Fruit fly (Drosophila melanogaster) whole organism, embryonic: Measurements from ENCODE around the gene dls.

Experiments
- B-H2 ChIP-seq: fragments of 200-800 bp; sonication (Bioruptor generic); optimal IDR thresholded peaks from 2 replicates; lab custom pipeline; 2018; ENCODE audit warnings: missing biosample characterization, mild to moderate bottlenecking, missing genetic modification characterization
- Bgb ChIP-seq: fragments of 200-800 bp; sonication (Bioruptor generic); IDR thresholded peaks from 2 replicates; pipeline ENCODE4 v1.3.6; 2022; ENCODE audit warnings: missing biosample characterization, missing genetic modification characterization; ENCODE audit not compliant: partially characterized antibody
- CG10543 ChIP-seq: fragments of 200-800 bp; sonication (Bioruptor generic); optimal IDR thresholded peaks from 3 replicates; lab custom pipeline; 2017; ENCODE audit warnings: missing biosample characterization, mild to moderate bottlenecking, missing genetic modification characterization, moderate library complexity
- CG12659 ChIP-seq: fragments of 200-800 bp; sonication (Bioruptor generic); optimal IDR thresholded peaks from 3 replicates; lab custom pipeline; 2017; ENCODE audit warnings: mild to moderate bottlenecking, missing biosample characterization, missing genetic modification reagents, missing genetic modification characterization
- CG16813 ChIP-seq: fragments of 200-800 bp; sonication (Bioruptor generic); IDR thresholded peaks from 3 replicates; pipeline ENCODE4 v1.3.6; 2022; ENCODE audit warnings: missing biosample characterization, missing genetic modification characterization; ENCODE audit not compliant: partially characterized antibody
- CG2875 ChIP-seq: fragments of 200-800 bp; sonication (Bioruptor generic); optimal IDR thresholded peaks from 2 replicates; lab custom pipeline; 2017; ENCODE audit warnings: missing biosample characterization, mild to moderate bottlenecking, missing genetic modification characterization, missing genetic modification reagents
- CG31365 ChIP-seq: fragments of 200-800 bp; sonication (Bioruptor generic); optimal IDR thresholded peaks from 2 replicates; lab custom pipeline; 2018; ENCODE audit warnings: missing biosample characterization, mild to moderate bottlenecking, missing genetic modification characterization
- CG34224 ChIP-seq: fragments of 200-800 bp; sonication (Bioruptor generic); IDR thresholded peaks from 3 replicates; pipeline ENCODE4 v1.3.6; 2022; ENCODE audit warnings: missing biosample characterization, missing genetic modification characterization; ENCODE audit not compliant: partially characterized antibody
- CG34376 ChIP-seq: fragments of 200-800 bp; sonication (Bioruptor generic); optimal IDR thresholded peaks from 2 replicates; lab custom pipeline; 2018; ENCODE audit warnings: missing biosample characterization, mild to moderate bottlenecking, missing genetic modification characterization
- CG42726 ChIP-seq: fragments of 200-800 bp; sonication (Bioruptor generic); IDR thresholded peaks from 2 replicates; pipeline ENCODE4 v1.3.6; 2022; ENCODE audit warnings: missing biosample characterization, missing genetic modification characterization; ENCODE audit not compliant: partially characterized antibody
- CG4424 ChIP-seq: fragments of 200-800 bp; sonication (Bioruptor generic); optimal IDR thresholded peaks from 3 replicates; lab custom pipeline; 2016; ENCODE audit warnings: missing biosample characterization, missing genetic modification characterization
- CG6791 ChIP-seq: fragments of 200-800 bp; sonication (Bioruptor generic); IDR thresholded peaks from 3 replicates; pipeline ENCODE4 v1.3.6; 2022; ENCODE audit warnings: missing biosample characterization, missing genetic modification characterization; ENCODE audit not compliant: partially characterized antibody
- CG7745 ChIP-seq: fragments of 200-800 bp; sonication (Bioruptor generic); optimal IDR thresholded peaks from 2 replicates; lab custom pipeline; 2018; ENCODE audit warnings: missing biosample characterization, mild to moderate bottlenecking, missing genetic modification characterization, moderate library complexity
- CG7963 ChIP-seq: fragments of 200-800 bp; sonication (Bioruptor generic); IDR thresholded peaks from 3 replicates; pipeline ENCODE4 v1.3.6; 2022; ENCODE audit warnings: missing biosample characterization, missing genetic modification characterization; ENCODE audit not compliant: partially characterized antibody
- CG7987 ChIP-seq: fragments of 200-800 bp; sonication (Bioruptor generic); optimal IDR thresholded peaks from 2 replicates; lab custom pipeline; 2018; ENCODE audit warnings: missing biosample characterization, mild to moderate bottlenecking, missing genetic modification characterization, moderate library complexity
- Dbx ChIP-seq: fragments of 200-800 bp; sonication (Bioruptor generic); IDR thresholded peaks from 3 replicates; pipeline ENCODE4 v1.3.6; 2022; ENCODE audit warnings: missing biosample characterization, missing genetic modification characterization
- Dip2 ChIP-seq: fragments of 200-800 bp; sonication (Bioruptor generic); IDR thresholded peaks from 2 replicates; pipeline ENCODE4 v1.3.6; 2022; ENCODE audit warnings: missing biosample characterization, missing genetic modification characterization
- Fer1 ChIP-seq: fragments of 200-800 bp; sonication (Bioruptor generic); optimal IDR thresholded peaks from 2 replicates; lab custom pipeline; 2017; ENCODE audit warnings: missing biosample characterization, mild to moderate bottlenecking, missing genetic modification characterization
- Fer3 ChIP-seq: fragments of 200-800 bp; sonication (Bioruptor generic); optimal IDR thresholded peaks from 2 replicates; lab custom pipeline; 2018; ENCODE audit warnings: missing biosample characterization, mild to moderate bottlenecking, missing genetic modification characterization, moderate library complexity
- HLHmδ ChIP-seq: fragments of 200-800 bp; sonication (Bioruptor generic); optimal IDR thresholded peaks from 2 replicates; lab custom pipeline; 2018; ENCODE audit warnings: missing biosample characterization, mild to moderate bottlenecking, missing genetic modification characterization, moderate library complexity
- Lpt ChIP-seq: fragments of >200 bp; optimal IDR thresholded peaks from 2 replicates; lab custom pipeline; 2018; ENCODE audit warnings: missing biosample characterization, missing genetic modification characterization
- MTF-1 ChIP-seq: fragments of 200-800 bp; sonication (Bioruptor generic); optimal IDR thresholded peaks from 2 replicates; lab custom pipeline; 2018; ENCODE audit warnings: missing biosample characterization, mild to moderate bottlenecking, missing genetic modification characterization, borderline replicate concordance
- Mad ChIP-seq: fragments of 200-800 bp; sonication (Bioruptor generic); optimal IDR thresholded peaks from 2 replicates; lab custom pipeline; 2016; ENCODE audit warnings: missing biosample characterization, missing genetic modification characterization
- Med ChIP-seq: fragments of 200-800 bp; sonication (Bioruptor generic); peaks from one replicate; lab custom pipeline; 2016; ENCODE audit warnings: missing biosample characterization, missing genetic modification characterization, mild to moderate bottlenecking, inconsistent platforms, moderate library complexity
- NFAT ChIP-seq: fragments of 200-800 bp; sonication (Bioruptor generic); IDR thresholded peaks from 2 replicates; pipeline ENCODE4 v1.3.6; 2022; ENCODE audit warnings: missing biosample characterization, missing genetic modification characterization
- Poxn ChIP-seq: fragments of 200-800 bp; sonication (Bioruptor generic); IDR thresholded peaks from 2 replicates; pipeline ENCODE4 v1.3.6; 2022; ENCODE audit warnings: missing biosample characterization, missing genetic modification characterization
- Sox102F ChIP-seq: fragments of 200-800 bp; sonication (Bioruptor generic); optimal IDR thresholded peaks from 2 replicates; lab custom pipeline; 2018; ENCODE audit warnings: missing biosample characterization, mild to moderate bottlenecking, missing genetic modification characterization, moderate library complexity
- TFAM ChIP-seq: fragments of 200-800 bp; sonication (Bioruptor generic); optimal IDR thresholded peaks from 2 replicates; lab custom pipeline; 2017; ENCODE audit warnings: missing biosample characterization, missing genetic modification characterization, inconsistent platforms
- bbx ChIP-seq: fragments of 200-800 bp; sonication (Bioruptor generic); IDR thresholded peaks from 2 replicates; pipeline ENCODE4 v1.3.6; 2022; ENCODE audit warnings: missing biosample characterization, missing genetic modification characterization; ENCODE audit not compliant: partially characterized antibody
- dan ChIP-seq: fragments of 200-800 bp; sonication (Bioruptor generic); IDR thresholded peaks from 2 replicates; pipeline ENCODE4 v1.3.6; 2022; ENCODE audit warnings: missing biosample characterization, missing genetic modification characterization
- gcm ChIP-seq: fragments of 200-800 bp; sonication (Bioruptor generic); optimal IDR thresholded peaks from 2 replicates; lab custom pipeline; 2019; ENCODE audit warnings: missing biosample characterization, mild to moderate bottlenecking, missing genetic modification characterization, moderate library complexity
- gem ChIP-seq: fragments of 200-800 bp; sonication (Bioruptor generic); optimal IDR thresholded peaks from 2 replicates; lab custom pipeline; 2019; ENCODE audit warnings: missing biosample characterization, mild to moderate bottlenecking, missing genetic modification characterization, moderate library complexity
- gro ChIP-seq: fragments of 200-800 bp; sonication (Bioruptor generic); optimal IDR thresholded peaks from 2 replicates; lab custom pipeline; 2016; ENCODE audit warnings: missing biosample characterization, missing genetic modification characterization
- lbe ChIP-seq: fragments of 200-800 bp; sonication (Bioruptor generic); optimal IDR thresholded peaks from 2 replicates; lab custom pipeline; 2016; ENCODE audit warnings: missing biosample characterization, mild to moderate bottlenecking, missing genetic modification characterization
- lola ChIP-seq, 3 experiments: fragments of >200 bp in 2 of 3; fragments of 200-800 bp in 1 of 3; sonication (Bioruptor generic) in 1 of 3; optimal IDR thresholded peaks; 2 replicates each; lab custom pipeline; 2017 to 2019; ENCODE audit warnings: missing biosample characterization in 3 of 3, missing genetic modification characterization in 3 of 3, mild to moderate bottlenecking in 1 of 3, moderate library complexity in 1 of 3
- luna ChIP-seq: fragments of 200-800 bp; sonication (Bioruptor generic); optimal IDR thresholded peaks from 2 replicates; lab custom pipeline; 2016; ENCODE audit warnings: missing biosample characterization, missing genetic modification characterization
- mld ChIP-seq: fragments of 200-800 bp; sonication (Bioruptor generic); IDR thresholded peaks from 3 replicates; pipeline ENCODE4 v1.3.6; 2022; ENCODE audit warnings: missing biosample characterization, missing genetic modification characterization; ENCODE audit not compliant: partially characterized antibody
- odd ChIP-seq: fragments of 200-800 bp; sonication (Bioruptor generic); optimal IDR thresholded peaks from 2 replicates; lab custom pipeline; 2017; ENCODE audit warnings: missing biosample characterization, mild to moderate bottlenecking, missing genetic modification characterization
- pan ChIP-seq, 4 experiments: fragments of >200 bp in 3 of 4; fragments of 200-800 bp in 1 of 4; sonication (Bioruptor generic) in 1 of 4; optimal IDR thresholded peaks in 3 of 4; IDR thresholded peaks in 1 of 4; 2 replicates each; pipeline versions ENCODE4 v1.3.6 to Lab custom; 2017 to 2022; ENCODE audit warnings: missing biosample characterization in 2 of 4, missing genetic modification characterization in 2 of 4, mixed read lengths in 1 of 4
- rib ChIP-seq: fragments of 200-800 bp; sonication (Bioruptor generic); IDR thresholded peaks from 2 replicates; pipeline ENCODE4 v1.3.6; 2022; ENCODE audit warnings: missing biosample characterization, missing genetic modification characterization
- ro ChIP-seq: fragments of 200-800 bp; sonication (Bioruptor generic); IDR thresholded peaks from 2 replicates; pipeline ENCODE4 v1.3.6; 2022; ENCODE audit warnings: missing biosample characterization, missing genetic modification characterization
- seq ChIP-seq: fragments of 200-800 bp; sonication (Bioruptor generic); IDR thresholded peaks from 2 replicates; pipeline ENCODE4 v1.3.6; 2022; ENCODE audit warnings: missing biosample characterization, missing genetic modification characterization
- sug ChIP-seq: fragments of 200-800 bp; optimal IDR thresholded peaks from 2 replicates; lab custom pipeline; 2019; ENCODE audit warnings: missing biosample characterization, mild to moderate bottlenecking, missing genetic modification characterization, moderate library complexity
- tna ChIP-seq: fragments of 200-800 bp; sonication (Bioruptor generic); IDR thresholded peaks from 2 replicates; pipeline ENCODE4 v1.3.6; 2022; ENCODE audit warnings: missing biosample characterization, missing genetic modification characterization; ENCODE audit not compliant: partially characterized antibody
- yki ChIP-seq: fragments of >200 bp; optimal IDR thresholded peaks from 3 replicates; lab custom pipeline; 2018
- z ChIP-seq: fragments of 200-800 bp; sonication (Bioruptor generic); IDR thresholded peaks from 3 replicates; pipeline ENCODE4 v1.3.6; 2022; ENCODE audit warnings: missing biosample characterization, missing genetic modification characterization

The dls gene

DNA sequence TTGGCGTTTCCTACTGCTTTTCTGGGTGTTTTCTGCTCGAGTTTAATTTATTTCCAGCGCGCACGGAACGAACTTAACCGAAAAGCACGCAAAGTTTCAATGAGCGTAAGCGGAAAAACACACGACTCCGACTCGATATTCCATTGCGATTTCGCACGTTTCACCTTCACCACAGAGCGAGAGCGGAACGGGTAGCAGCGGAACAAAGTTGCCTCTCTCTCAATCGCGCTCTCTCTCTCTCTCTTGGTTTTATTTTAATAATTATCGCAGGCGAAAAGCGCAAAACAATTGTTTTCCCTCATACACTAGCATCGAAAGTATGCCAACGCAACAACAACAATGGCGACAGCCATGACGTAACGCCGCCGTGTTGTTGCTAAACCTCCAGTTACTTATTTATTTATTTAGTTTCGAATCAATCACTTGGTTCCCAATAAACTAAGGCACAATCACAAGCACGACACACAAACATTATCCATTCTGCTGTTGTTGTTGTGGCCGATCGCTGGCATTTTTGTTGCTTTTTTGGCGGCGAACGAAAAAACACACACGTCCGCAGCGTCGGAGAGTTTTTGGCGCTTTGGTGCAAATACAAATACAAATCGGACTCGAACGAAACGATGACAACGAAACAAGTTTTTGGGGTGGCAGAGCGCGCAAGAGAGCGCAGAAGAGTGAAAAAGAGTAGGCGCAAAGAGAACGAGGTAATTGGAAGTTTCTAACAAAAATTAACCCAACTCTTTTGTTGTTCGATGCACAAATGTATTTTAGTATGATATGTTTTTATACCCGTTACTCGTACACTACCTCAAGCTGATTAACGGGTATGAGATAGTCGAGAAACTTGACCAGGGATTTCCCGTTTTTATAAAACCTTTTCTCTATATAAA lies 36.7 kb upstream of the dls start, which contains the start of gene CG5151 (continued):
- peak; percentile 81 for TF ChIP-seq Bgb
- no peak for TF ChIP-seq CG7745 (tag; lab: Kevin White, UChicago)
- peak; percentile 40 for TF ChIP-seq Fer1 (GFP tag; lab: Kevin White, UChicago)
- peak; percentile 35 for TF ChIP-seq CG34224 (GFP tag; lab: Robert Waterston, UW)
- peak; percentile 49; the same call in 1 of the 2 replicates for TF ChIP-seq NFAT (GFP tag; lab: Robert Waterston, UW)
- peak; percentile 18 for TF ChIP-seq odd (GFP tag; lab: Kevin White, UChicago)
- peak; percentile 38 for TF ChIP-seq MTF-1 (GFP tag; lab: Kevin White, UChicago)
- no peak for TF ChIP-seq CG2875 (GFP tag; lab: Kevin White, UChicago)
- peak; percentile 22 for TF ChIP-seq CG7987 (GFP tag; lab: Kevin White, UChicago)
- no peak for TF ChIP-seq Lpt (GFP tag; lab: Kevin White, UChicago)
- no peak for TF ChIP-seq Dip2 (GFP tag; lab: Robert Waterston, UW)
- TF ChIP-seq dan (GFP tag; lab: Robert Waterston, UW) = no peak
- TF ChIP-seq CG12659 (GFP tag; lab: Kevin White, UChicago) = peak; percentile 36
- peak; percentile 82 for TF ChIP-seq CG7963 (GFP tag; lab: Robert Waterston, UW)
- TF ChIP-seq HLHmδ (GFP tag; lab: Kevin White, UChicago) = peak; percentile 22
- TF ChIP-seq B-H2 (GFP tag; lab: Kevin White, UChicago) = peak; percentile 14
- TF ChIP-seq CG42726 = peak; percentile 38; the same call in 1 of the 2 replicates
- peak; percentile 21 for TF ChIP-seq CG31365 (tag; lab: Kevin White, UChicago)
- peak; percentile 82 for TF ChIP-seq bbx (GFP tag; lab: Robert Waterston, UW)
- TF ChIP-seq Med (GFP tag; lab: Kevin White, UChicago) = peak; percentile 81
- TF ChIP-seq ro (GFP tag; lab: Robert Waterston, UW) = no peak
- TF ChIP-seq seq = no peak
- TF ChIP-seq TFAM (GFP tag; lab: Kevin White, UChicago) = no peak
- TF ChIP-seq CG6791 = peak; percentile 87
- peak; percentile 75 for TF ChIP-seq CG10543
- no peak for TF ChIP-seq Fer3 (tag; lab: Kevin White, UChicago)
- TF ChIP-seq gro (GFP tag; lab: Kevin White, UChicago) = peak; percentile 10
- no peak for TF ChIP-seq luna (GFP tag; lab: Kevin White, UChicago)
- no peak for TF ChIP-seq CG4424
- TF ChIP-seq Poxn (GFP tag; lab: Robert Waterston, UW) = no peak
- no peak for TF ChIP-seq gem (tag; lab: Kevin White, UChicago)
- peak; percentile 74 for TF ChIP-seq yki (lab: Kevin White, UChicago)
- TF ChIP-seq gcm = peak; percentile 0
- peak; percentile 32; the same call in 1 of the 3 replicates for TF ChIP-seq z (GFP tag; lab: Robert Waterston, UW)
- peak; percentile 28 for TF ChIP-seq lbe (GFP tag; lab: Kevin White, UChicago)
- TF ChIP-seq Sox102F (GFP tag; lab: Kevin White, UChicago) = no peak
- TF ChIP-seq CG34376 = peak; percentile 75
- TF ChIP-seq mld = peak; percentile 84; the same call in 2 of the 3 replicates
- no peak for TF ChIP-seq pan (optimal IDR thresholded peaks at IDR 0.05; lab: Kevin White, UChicago)
- peak in 1 of 2 experiments; percentile 45 for TF ChIP-seq pan (GFP tag; optimal IDR thresholded peaks at IDR 0.05 in 1 of 2, IDR thresholded peaks at IDR 0.05 in 1 of 2)
- no peak for TF ChIP-seq lola (GFP tag; optimal IDR thresholded peaks at IDR 0.05; lab: Kevin White, UChicago)
- TF ChIP-seq tna (GFP tag; lab: Robert Waterston, UW) = peak; percentile 96
- TF ChIP-seq Dbx (GFP tag; lab: Robert Waterston, UW) = peak; percentile 28; the same call in 1 of the 3 replicates
- peak; percentile 64 for TF ChIP-seq CG16813
- peak; percentile 61 for TF ChIP-seq rib (GFP tag; lab: Robert Waterston, UW)
- no peak for TF ChIP-seq Mad (GFP tag; lab: Kevin White, UChicago)
- TF ChIP-seq sug = peak; percentile 19
